Worm (Caenorhabditis elegans) whole organism, young adult: ENCODE data around the gene K11E4.6.

Experiments
- C06A6.2 ChIP-seq: fragments of 200-800 bp; sonication (Bioruptor generic); conservative IDR thresholded peaks from 2 replicates; pipeline ENCODE4 v1.3.6; 2022; ENCODE audit warnings: missing genetic modification characterization, missing compliant biosample characterization
- K11D2.4 ChIP-seq: fragments of 200-800 bp; sonication (Bioruptor generic); IDR thresholded peaks from 2 replicates; pipeline ENCODE4 v1.3.6; 2022; ENCODE audit warnings: missing genetic modification reagents, missing genetic modification characterization, missing compliant biosample characterization
- Y53F4B.3 ChIP-seq: fragments of 200-800 bp; sonication (Bioruptor generic); IDR thresholded peaks from 2 replicates; pipeline ENCODE4 v1.3.6; 2022; ENCODE audit warnings: missing genetic modification reagents, missing genetic modification characterization, missing compliant biosample characterization
- egrh-3 ChIP-seq: fragments of 200-800 bp; sonication (Bioruptor generic); IDR thresholded peaks from 2 replicates; pipeline ENCODE4 v1.3.6; 2022; ENCODE audit warnings: missing genetic modification reagents, missing genetic modification characterization, missing compliant biosample characterization
- hlh-26 ChIP-seq: fragments of 200-800 bp; sonication (Bioruptor generic); conservative IDR thresholded peaks from 2 replicates; pipeline ENCODE4 v1.3.6; 2022; ENCODE audit warnings: missing genetic modification reagents, missing genetic modification characterization, missing compliant biosample characterization
- lir-1 ChIP-seq: fragments of 200-800 bp; sonication (Bioruptor generic); conservative IDR thresholded peaks from 2 replicates; pipeline ENCODE4 v1.3.6; 2022; ENCODE audit warnings: missing genetic modification reagents, missing genetic modification characterization, missing compliant biosample characterization
- nhr-179 ChIP-seq: sonication (generic microtip); optimal IDR thresholded peaks from 2 replicates; lab custom pipeline; 2016; ENCODE audit warnings: mild to moderate bottlenecking, missing genetic modification characterization, missing compliant biosample characterization
- sdz-38 ChIP-seq: sonication (generic microtip); optimal IDR thresholded peaks from 2 replicates; lab custom pipeline; 2016; ENCODE audit warnings: missing genotype, missing genetic modification characterization, missing compliant biosample characterization
- snpc-3.4 ChIP-seq: sonication (generic microtip); optimal IDR thresholded peaks from 2 replicates; lab custom pipeline; 2017; ENCODE audit warnings: missing genetic modification characterization, mild to moderate bottlenecking, missing compliant biosample characterization, antibody characterized with exemption, moderate library complexity, missing genotype, missing genetic modification reagents

- TF ChIP-seq egrh-3 (GFP tag; lab: Robert Waterston, UW) (no peak), sdz-38 (tag; lab: Kevin White, UChicago) (no peak), nhr-179 (tag; lab: Kevin White, UChicago) (no peak), snpc-3.4 (tag; lab: Kevin White, UChicago) (no peak), K11D2.4 (GFP tag; lab: Robert Waterston, UW) (no peak), C06A6.2 (GFP tag; lab: Robert Waterston, UW) (no peak), Y53F4B.3 (GFP tag; lab: Robert Waterston, UW) (no peak), lir-1 (no peak), hlh-26 (no peak)
These were observed 28.5 kb downstream of the K11E4.6 start for ce11 chrX:13752822-13753581.
